Worm (Caenorhabditis elegans): ENCODE results near the gene spe-39.

DNA sequence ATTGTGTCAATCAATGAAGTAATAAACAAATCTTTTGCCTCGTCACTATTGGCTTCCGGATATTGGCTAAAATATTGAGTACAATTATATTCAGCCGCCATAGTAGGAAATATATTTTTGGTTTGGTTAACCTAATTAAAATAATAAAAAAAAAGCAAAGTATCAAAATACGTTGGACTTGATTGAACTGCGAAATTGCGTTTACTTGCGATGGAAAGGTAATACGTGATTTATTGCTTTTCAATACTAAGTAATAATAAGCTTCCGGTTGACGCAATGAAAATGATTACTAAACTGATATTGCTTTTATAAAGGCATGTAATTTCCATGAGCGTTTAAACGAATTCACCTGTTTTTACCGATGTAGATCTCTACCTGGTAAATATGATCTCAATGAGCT, 14.3 kb downstream of the spe-39 start, which contains the start of gene dmsr-9:
- TF ChIP-seq ama-1 (optimal IDR thresholded peaks at IDR 0.05), result no peak
- TF ChIP-seq ceh-36 (tag; optimal IDR thresholded peaks at IDR 0.05), result no peak
- no peak for TF ChIP-seq aly-1 (tag; optimal IDR thresholded peaks at IDR 0.05)

Data from whole organism, early embryonic.